Fruit fly (Drosophila melanogaster) whole organism, prepupa: Measurements from ENCODE around the gene CG45049.

ENCODE experiments used
- CG10631 ChIP-seq: fragments of 200-800 bp; sonication (Bioruptor generic); optimal IDR thresholded peaks from 2 replicates; lab custom pipeline; 2016; ENCODE audit warnings: missing biosample characterization, missing genetic modification characterization
- CG11294 ChIP-seq: fragments of 200-800 bp; sonication (Bioruptor generic); IDR thresholded peaks from 2 replicates; pipeline ENCODE4 v1.3.6; 2022; ENCODE audit warnings: missing biosample characterization, missing genetic modification characterization
- CG11762 ChIP-seq: fragments of 200-800 bp; sonication (Bioruptor generic); optimal IDR thresholded peaks from 3 replicates; lab custom pipeline; 2016; ENCODE audit warnings: missing biosample characterization, missing genetic modification characterization; ENCODE audit not compliant: insufficient read depth
- CG16779 ChIP-seq: fragments of 200-800 bp; sonication (Bioruptor generic); optimal IDR thresholded peaks from 3 replicates; lab custom pipeline; 2017; ENCODE audit warnings: missing biosample characterization, mild to moderate bottlenecking, missing genetic modification characterization
- CG3032 ChIP-seq: fragments of 200-800 bp; optimal IDR thresholded peaks from 2 replicates; lab custom pipeline; 2019; ENCODE audit warnings: missing biosample characterization, mild to moderate bottlenecking, missing genetic modification characterization, moderate library complexity
- CG31627 ChIP-seq: fragments of 200-800 bp; sonication (Bioruptor generic); optimal IDR thresholded peaks from 3 replicates; lab custom pipeline; 2016; ENCODE audit warnings: missing biosample characterization, missing genetic modification characterization
- CG32006 ChIP-seq: fragments of 200-800 bp; sonication (Bioruptor generic); optimal IDR thresholded peaks from 3 replicates; lab custom pipeline; 2017; ENCODE audit warnings: missing biosample characterization, mild to moderate bottlenecking, missing genetic modification characterization
- CG34406 ChIP-seq: fragments of 200-800 bp; sonication (Bioruptor generic); optimal IDR thresholded peaks from 3 replicates; lab custom pipeline; 2016; ENCODE audit warnings: missing biosample characterization, missing genetic modification characterization
- CG3919 ChIP-seq: fragments of 200-800 bp; sonication (Bioruptor generic); optimal IDR thresholded peaks from 3 replicates; lab custom pipeline; 2016; ENCODE audit warnings: missing biosample characterization, missing genetic modification characterization
- CG6163 ChIP-seq: fragments of 200-800 bp; sonication (Bioruptor generic); IDR thresholded peaks from 3 replicates; pipeline ENCODE4 v1.3.6; 2022; ENCODE audit warnings: missing biosample characterization, missing genetic modification characterization
- CG6792 ChIP-seq: fragments of 200-800 bp; sonication (Bioruptor generic); optimal IDR thresholded peaks from 3 replicates; lab custom pipeline; 2016; ENCODE audit warnings: missing biosample characterization, missing genetic modification characterization
- CG6808 ChIP-seq: fragments of 200-800 bp; sonication (Bioruptor generic); optimal IDR thresholded peaks from 3 replicates; lab custom pipeline; 2017; ENCODE audit warnings: missing biosample characterization, missing genetic modification characterization, mild to moderate bottlenecking, moderate library complexity, missing genetic modification reagents
- CG6854 ChIP-seq: fragments of 200-800 bp; sonication (Bioruptor generic); optimal IDR thresholded peaks from 2 replicates; lab custom pipeline; 2017; ENCODE audit warnings: missing biosample characterization, mild to moderate bottlenecking, missing genetic modification characterization
- CG7368 ChIP-seq: fragments of 200-800 bp; sonication (Bioruptor generic); optimal IDR thresholded peaks from 3 replicates; lab custom pipeline; 2016; ENCODE audit warnings: missing biosample characterization, missing genetic modification characterization
- CG8119 ChIP-seq: fragments of 200-800 bp; sonication (Bioruptor generic); IDR thresholded peaks from 3 replicates; pipeline ENCODE4 v1.3.6; 2022; ENCODE audit warnings: missing biosample characterization, missing genetic modification characterization
- CG8632 ChIP-seq: fragments of 200-800 bp; sonication (Bioruptor generic); optimal IDR thresholded peaks from 3 replicates; lab custom pipeline; 2016; ENCODE audit warnings: missing biosample characterization, missing genetic modification characterization
- CG9139 ChIP-seq: fragments of 200-800 bp; sonication (Bioruptor generic); optimal IDR thresholded peaks from 3 replicates; lab custom pipeline; 2017; ENCODE audit warnings: missing biosample characterization, mild to moderate bottlenecking, missing genetic modification characterization
- Eip78C ChIP-seq: fragments of 200-800 bp; sonication (Bioruptor generic); peaks from one replicate; lab custom pipeline; 2016; ENCODE audit warnings: missing biosample characterization, missing genetic modification characterization
- Eip93F ChIP-seq: fragments of 200-800 bp; sonication (Bioruptor generic); optimal IDR thresholded peaks from 2 replicates; lab custom pipeline; 2016; ENCODE audit warnings: missing biosample characterization, mild to moderate bottlenecking, missing genetic modification characterization
- Ets96B ChIP-seq: fragments of 200-800 bp; optimal IDR thresholded peaks from 2 replicates; lab custom pipeline; 2019; ENCODE audit warnings: missing biosample characterization, mild to moderate bottlenecking, missing genetic modification characterization, moderate library complexity
- Gug ChIP-seq: fragments of 200-800 bp; sonication (Bioruptor generic); IDR thresholded peaks from 2 replicates; pipeline ENCODE4 v1.3.6; 2022; ENCODE audit warnings: missing biosample characterization, missing genetic modification characterization
- Hr38 ChIP-seq: sonication (Bioruptor generic); optimal IDR thresholded peaks from 2 replicates; lab custom pipeline; 2016; ENCODE audit warnings: missing biosample characterization, missing genetic modification characterization
- Hr4 ChIP-seq: fragments of 200-800 bp; sonication (Bioruptor generic); optimal IDR thresholded peaks from 3 replicates; lab custom pipeline; 2016; ENCODE audit warnings: missing biosample characterization, missing genetic modification characterization
- Lpt ChIP-seq: fragments of 200-800 bp; sonication (Bioruptor generic); optimal IDR thresholded peaks from 3 replicates; lab custom pipeline; 2016; ENCODE audit warnings: missing biosample characterization, missing genetic modification characterization
- Met ChIP-seq: fragments of 200-800 bp; sonication (Bioruptor generic); optimal IDR thresholded peaks from 3 replicates; lab custom pipeline; 2016; ENCODE audit warnings: missing biosample characterization, missing genetic modification characterization
- OdsH ChIP-seq: fragments of 200-800 bp; sonication (Bioruptor generic); optimal IDR thresholded peaks from 3 replicates; lab custom pipeline; 2016; ENCODE audit warnings: missing biosample characterization, missing genetic modification characterization
- Smox ChIP-seq: fragments of 200-800 bp; sonication (Bioruptor generic); optimal IDR thresholded peaks from 3 replicates; lab custom pipeline; 2016; ENCODE audit warnings: missing biosample characterization, missing genetic modification characterization
- Sox15 ChIP-seq: fragments of 200-800 bp; sonication (Bioruptor generic); optimal IDR thresholded peaks from 3 replicates; lab custom pipeline; 2016; ENCODE audit warnings: missing biosample characterization, missing genetic modification characterization
- achi ChIP-seq: fragments of 200-800 bp; sonication (Bioruptor generic); optimal IDR thresholded peaks from 3 replicates; lab custom pipeline; 2016; ENCODE audit warnings: missing biosample characterization, missing genetic modification characterization
- acj6 ChIP-seq: fragments of 200-800 bp; sonication (Bioruptor generic); optimal IDR thresholded peaks from 3 replicates; lab custom pipeline; 2016; ENCODE audit warnings: missing biosample characterization, missing genetic modification characterization
- cyc ChIP-seq: fragments of 200-800 bp; sonication (Bioruptor generic); optimal IDR thresholded peaks from 3 replicates; lab custom pipeline; 2016; ENCODE audit warnings: missing biosample characterization, missing genetic modification characterization
- dac ChIP-seq: fragments of 200-800 bp; sonication (Bioruptor generic); optimal IDR thresholded peaks from 2 replicates; lab custom pipeline; 2017; ENCODE audit warnings: missing biosample characterization, mild to moderate bottlenecking, missing genetic modification characterization
- dsx ChIP-seq: fragments of 200-800 bp; optimal IDR thresholded peaks from 3 replicates; lab custom pipeline; 2019; ENCODE audit warnings: missing biosample characterization, mild to moderate bottlenecking, missing genetic modification characterization, moderate library complexity; ENCODE audit not compliant: poor library complexity, severe bottlenecking
- eg ChIP-seq: fragments of 200-800 bp; sonication (Bioruptor generic); IDR thresholded peaks from 3 replicates; pipeline ENCODE4 v1.3.6; 2022; ENCODE audit warnings: missing biosample characterization, missing genetic modification characterization
- esn ChIP-seq: fragments of 200-800 bp; sonication (Bioruptor generic); optimal IDR thresholded peaks from 2 replicates; lab custom pipeline; 2016; ENCODE audit warnings: missing biosample characterization, mild to moderate bottlenecking, missing genetic modification characterization, moderate library complexity
- fd59A ChIP-seq: fragments of 200-800 bp; sonication (Bioruptor generic); optimal IDR thresholded peaks from 2 replicates; lab custom pipeline; 2017; ENCODE audit warnings: missing biosample characterization, mild to moderate bottlenecking, missing genetic modification characterization, missing genetic modification reagents
- lz ChIP-seq: fragments of 200-800 bp; sonication (Bioruptor generic); optimal IDR thresholded peaks from 3 replicates; lab custom pipeline; 2016; ENCODE audit warnings: missing biosample characterization, missing genetic modification characterization
- net ChIP-seq: fragments of 200-800 bp; sonication (Bioruptor generic); optimal IDR thresholded peaks from 3 replicates; lab custom pipeline; 2016; ENCODE audit warnings: missing biosample characterization, missing genetic modification characterization
- salr ChIP-seq, 2 experiments: fragments of 200-800 bp; sonication (Bioruptor generic); optimal IDR thresholded peaks; 3 replicates each; lab custom pipeline; 2016 to 2018; ENCODE audit warnings: missing biosample characterization in 2 of 2, missing genetic modification characterization in 2 of 2, mild to moderate bottlenecking in 1 of 2
- spab ChIP-seq: fragments of 200-800 bp; sonication (Bioruptor generic); optimal IDR thresholded peaks from 2 replicates; lab custom pipeline; 2017; ENCODE audit warnings: missing biosample characterization, mild to moderate bottlenecking, missing genetic modification characterization, missing genetic modification reagents
- svp ChIP-seq: fragments of 200-800 bp; sonication (Bioruptor generic); peaks from one replicate; lab custom pipeline; 2016; ENCODE audit warnings: missing biosample characterization, missing genetic modification characterization
- topi ChIP-seq: fragments of 200-800 bp; sonication (Bioruptor generic); optimal IDR thresholded peaks from 3 replicates; lab custom pipeline; 2016; ENCODE audit warnings: missing biosample characterization, missing genetic modification characterization
- vri ChIP-seq: fragments of 200-800 bp; sonication (Bioruptor generic); optimal IDR thresholded peaks from 3 replicates; lab custom pipeline; 2016; ENCODE audit warnings: missing biosample characterization, mild to moderate bottlenecking, missing genetic modification characterization

The CG45049 gene

DNA sequence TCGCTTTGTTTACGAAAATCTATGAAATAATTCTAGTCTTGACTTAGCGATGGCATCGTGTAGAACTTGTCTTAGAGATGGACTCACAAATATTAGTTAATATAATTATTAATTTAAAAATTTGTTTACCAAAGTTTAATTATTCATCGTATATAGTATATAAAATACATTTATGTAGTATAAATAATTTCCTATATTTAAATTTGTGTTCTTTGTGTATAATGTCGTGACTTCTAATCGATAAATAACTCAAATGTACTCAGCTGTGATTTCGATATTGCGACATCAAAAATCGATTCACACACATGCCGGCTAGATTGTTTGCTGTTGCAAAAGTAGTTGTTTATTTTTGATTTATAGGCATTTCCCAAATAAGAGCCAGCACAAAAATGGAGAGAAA is 36.5 kb upstream of the CG45049 start, which contains the start of the genes wfs1 and Nup133 (continued):
- TF ChIP-seq CG16779 (tag; lab: Kevin White, UChicago) (no peak), net (GFP tag; lab: Kevin White, UChicago) (no peak), Sox15 (GFP tag; lab: Kevin White, UChicago) (no peak), Eip78C (GFP tag; lab: Kevin White, UChicago) (no peak), esn (GFP tag; lab: Kevin White, UChicago) (peak; percentile 65), eg (GFP tag; lab: Robert Waterston, UW) (no peak), CG11762 (GFP tag; lab: Kevin White, UChicago) (no peak), CG8119 (GFP tag; lab: Robert Waterston, UW) (peak; percentile 63; the same call in 2 of the 3 replicates), CG3919 (no peak), achi (no peak), Lpt (GFP tag; lab: Kevin White, UChicago) (no peak), dac (GFP tag; lab: Kevin White, UChicago) (no peak), Hr38 (GFP tag; lab: Kevin White, UChicago) (no peak), fd59A (GFP tag; lab: Kevin White, UChicago) (no peak), Ets96B (tag; lab: Kevin White, UChicago) (no peak), Eip93F (no peak), CG3032 (tag; lab: Kevin White, UChicago) (peak; percentile 81), dsx (peak; percentile 81), CG6808 (no peak), CG9139 (GFP tag; lab: Kevin White, UChicago) (no peak), salr (GFP tag; optimal IDR thresholded peaks at IDR 0.05; lab: Kevin White, UChicago) (no peak), Met (no peak), acj6 (GFP tag; lab: Kevin White, UChicago) (no peak), Hr4 (GFP tag; lab: Kevin White, UChicago) (no peak), topi (GFP tag; lab: Kevin White, UChicago) (no peak), CG10631 (GFP tag; lab: Kevin White, UChicago) (no peak), CG34406 (GFP tag; lab: Kevin White, UChicago) (peak; percentile 72), spab (no peak), CG6854 (GFP tag; lab: Kevin White, UChicago) (no peak), svp (GFP tag; lab: Kevin White, UChicago) (no peak), OdsH (GFP tag; lab: Kevin White, UChicago) (no peak), CG31627 (GFP tag; lab: Kevin White, UChicago) (peak; percentile 8), CG6792 (GFP tag; lab: Kevin White, UChicago) (peak; percentile 53), CG6163 (GFP tag; lab: Robert Waterston, UW) (peak; percentile 22; the same call in 1 of the 3 replicates), lz (GFP tag; lab: Kevin White, UChicago) (peak; percentile 52), Smox (GFP tag; lab: Kevin White, UChicago) (no peak), CG7368 (GFP tag; lab: Kevin White, UChicago) (no peak), CG11294 (GFP tag; lab: Robert Waterston, UW) (no peak; the same call in 1 of the 2 replicates)

DNA sequence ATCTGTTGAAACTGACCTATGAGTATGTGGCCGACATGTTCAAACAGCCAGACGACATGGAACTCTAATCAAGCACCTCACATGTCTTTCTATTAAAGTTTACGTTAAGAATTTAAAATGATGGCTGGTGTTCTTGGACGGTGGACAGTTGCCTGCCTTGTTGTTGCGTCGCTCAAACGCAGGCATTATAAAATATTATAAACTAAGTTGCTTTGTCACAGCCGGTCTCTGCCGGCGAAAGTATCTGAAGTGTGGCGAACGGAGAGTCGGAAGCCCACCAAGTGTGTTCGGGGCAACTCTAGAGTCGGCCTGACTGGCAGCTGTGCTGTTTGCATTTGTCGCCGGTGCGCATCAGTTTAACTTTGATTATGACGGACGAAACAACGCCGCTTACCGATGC is 32.1 kb upstream of the CG45049 start, which contains the start of gene cd:
cd (plus strand) TSS at position 301 of the 400 bp plus-strand sequence.
- TF ChIP-seq spab (no peak), CG3032 (tag; lab: Kevin White, UChicago) (no peak), CG9139 (GFP tag; lab: Kevin White, UChicago) (no peak), CG8632 (GFP tag; lab: Kevin White, UChicago) (no peak), Gug (GFP tag; lab: Robert Waterston, UW) (no peak), CG32006 (GFP tag; lab: Kevin White, UChicago) (no peak), cyc (GFP tag; lab: Kevin White, UChicago) (no peak), vri (GFP tag; lab: Kevin White, UChicago) (no peak), Eip93F (no peak), topi (GFP tag; lab: Kevin White, UChicago) (no peak), CG10631 (GFP tag; lab: Kevin White, UChicago) (no peak), esn (GFP tag; lab: Kevin White, UChicago) (no peak)
